Fruit fly (Drosophila melanogaster): Measurements from ENCODE around the gene qin.
A peak's percentile ranks its signal among the peaks of the same experiment; 100 is the strongest.

The qin gene

dm6 chr3R:18585259-18585858 is 5.5 kb upstream of the qin start (continued):
- TF ChIP-seq CG15269 (tag; optimal IDR thresholded peaks at IDR 0.05) (no peak), Oli (tag; optimal IDR thresholded peaks at IDR 0.05) (no peak), fd3F (GFP tag; optimal IDR thresholded peaks at IDR 0.05) (no peak), CG8388 (GFP tag; optimal IDR thresholded peaks at IDR 0.05) (no peak), caup (GFP tag; optimal IDR thresholded peaks at IDR 0.05; ENCODE audit: severe bottlenecking) (peak; percentile 33), Hsf (GFP tag; optimal IDR thresholded peaks at IDR 0.05) (no peak), CG16815 (GFP tag; optimal IDR thresholded peaks at IDR 0.05) (no peak), psq (GFP tag; optimal IDR thresholded peaks at IDR 0.05) (no peak), HLH54F (GFP tag; optimal IDR thresholded peaks at IDR 0.05) (no peak), CG4282 (GFP tag; optimal IDR thresholded peaks at IDR 0.05) (no peak), Trl (optimal IDR thresholded peaks at IDR 0.05) (peak; percentile 90 to 97), Trl (GFP tag; optimal IDR thresholded peaks at IDR 0.05) (no peak), CG4404 (GFP tag; IDR thresholded peaks at IDR 0.05) (no peak), CG11085 (GFP tag; IDR thresholded peaks at IDR 0.05) (no peak), CG18011 (GFP tag; optimal IDR thresholded peaks at IDR 0.05) (no peak), CG17912 (GFP tag; optimal IDR thresholded peaks at IDR 0.05) (no peak), crol (GFP tag; IDR thresholded peaks at IDR 0.05) (no peak; the same call in 1 of the 2 replicates), ATbp (GFP tag; optimal IDR thresholded peaks at IDR 0.05) (no peak), CG14860 (GFP tag; IDR thresholded peaks at IDR 0.05; ENCODE audit: partially characterized antibody) (0 out of 3 replicates have a peak, but pooled peaks have one; percentile 8), CG17186 (GFP tag; optimal IDR thresholded peaks at IDR 0.05) (no peak), CkIIα-i1 (GFP tag; IDR thresholded peaks at IDR 0.05) (no peak), cato (GFP tag; optimal IDR thresholded peaks at IDR 0.05; ENCODE audit: borderline replicate concordance) (no peak), CG34224 (GFP tag; IDR thresholded peaks at IDR 0.05; ENCODE audit: partially characterized antibody) (peak; percentile 64), CG10543 (GFP tag; optimal IDR thresholded peaks at IDR 0.05) (peak; percentile 51), NK7.1 (GFP tag; optimal IDR thresholded peaks at IDR 0.05) (no peak), CG12236 (GFP tag; optimal IDR thresholded peaks at IDR 0.05) (no peak), Dfd (GFP tag; optimal IDR thresholded peaks at IDR 0.05) (no peak), GATAe (GFP tag; conservative IDR thresholded peaks at IDR 0.05) (no peak), Opbp (GFP tag; IDR thresholded peaks at IDR 0.05; ENCODE audit: partially characterized antibody) (peak; percentile 47; the same call in 1 of the 3 replicates), dmrt11E (tag; optimal IDR thresholded peaks at IDR 0.05) (no peak), CG31388 (GFP tag; optimal IDR thresholded peaks at IDR 0.05) (no peak), Sry-β (GFP tag; optimal IDR thresholded peaks at IDR 0.05) (no peak), Rx (GFP tag; IDR thresholded peaks at IDR 0.05) (no peak), Sox100B (GFP tag; optimal IDR thresholded peaks at IDR 0.05) (no peak), CG12391 (tag; optimal IDR thresholded peaks at IDR 0.05) (no peak), CG6254 (GFP tag; optimal IDR thresholded peaks at IDR 0.05) (no peak), cg (GFP tag; optimal IDR thresholded peaks at IDR 0.05) (peak; percentile 20), pros (GFP tag; optimal IDR thresholded peaks at IDR 0.05) (no peak), CG9932 (GFP tag; IDR thresholded peaks at IDR 0.05) (no peak), D19A (tag; optimal IDR thresholded peaks at IDR 0.05) (peak; percentile 44), Mrtf (GFP tag; IDR thresholded peaks at IDR 0.05) (no peak), vfl (GFP tag; optimal IDR thresholded peaks at IDR 0.05) (no peak), CG13287 (GFP tag; IDR thresholded peaks at IDR 0.05; ENCODE audit: partially characterized antibody) (peak; percentile 50; the same call in 1 of the 2 replicates), chn (GFP tag; optimal IDR thresholded peaks at IDR 0.05) (no peak), CG10366 (GFP tag; IDR thresholded peaks at IDR 0.05) (no peak), gro (GFP tag; optimal IDR thresholded peaks at IDR 0.05) (no peak), Neu2 (GFP tag; optimal IDR thresholded peaks at IDR 0.05; ENCODE audit: borderline replicate concordance) (no peak), BtbVII (GFP tag; optimal IDR thresholded peaks at IDR 0.05) (no peak), CG10462 (GFP tag; optimal IDR thresholded peaks at IDR 0.05) (no peak), unpg (GFP tag; optimal IDR thresholded peaks at IDR 0.05) (no peak)

Measured in whole organism, embryonic.